Worm (Caenorhabditis elegans) whole organism, L1 larva: Measurements from ENCODE around the gene bra-1.

Experiments used
- F16B12.6 ChIP-seq: fragments of 150-350 bp; optimal IDR thresholded peaks from 2 replicates; lab custom pipeline; 2014; ENCODE audit warnings: missing biosample characterization, missing genetic modification characterization
- aha-1 ChIP-seq: fragments of 150-350 bp; optimal IDR thresholded peaks from 2 replicates; lab custom pipeline; 2014; ENCODE audit warnings: missing biosample characterization, missing genetic modification characterization
- ama-1 ChIP-seq: fragments of 150-350 bp; optimal IDR thresholded peaks from 2 replicates; lab custom pipeline; 2014
- blmp-1 ChIP-seq: fragments of 150-350 bp; optimal IDR thresholded peaks from 2 replicates; lab custom pipeline; 2014; ENCODE audit warnings: missing biosample characterization, missing genetic modification characterization
- ceh-8 ChIP-seq: fragments of 200-800 bp; sonication (Bioruptor generic); optimal IDR thresholded peaks from 2 replicates; lab custom pipeline; 2018; ENCODE audit warnings: mild to moderate bottlenecking, missing genetic modification characterization, moderate library complexity, missing compliant biosample characterization
- ceh-82 ChIP-seq, 3 experiments: fragments of 150-350 bp in 1 of 3; sonication (generic microtip) in 2 of 3; optimal IDR thresholded peaks; 2 replicates each; lab custom pipeline; 2014 to 2017; ENCODE audit warnings: missing biosample characterization in 3 of 3, missing genetic modification characterization in 3 of 3
- ceh-88 ChIP-seq: fragments of 200-800 bp; sonication (Bioruptor generic); IDR thresholded peaks from 2 replicates; pipeline ENCODE4 v1.3.6; 2022; ENCODE audit warnings: missing genetic modification characterization, missing compliant biosample characterization
- ces-1 ChIP-seq: fragments of 150-350 bp; optimal IDR thresholded peaks from 2 replicates; lab custom pipeline; 2014; ENCODE audit warnings: missing biosample characterization, missing genetic modification reagents, missing genetic modification characterization
- dpl-1 ChIP-seq, 3 experiments: fragments of 150-350 bp in 2 of 3; sonication (generic microtip) in 1 of 3; optimal IDR thresholded peaks; 2 replicates each; lab custom pipeline; 2014 to 2017; ENCODE audit warnings: missing biosample characterization in 3 of 3, missing genetic modification characterization in 3 of 3, missing genetic modification reagents in 3 of 3
- dsc-1 ChIP-seq: sonication (generic microtip); optimal IDR thresholded peaks from 2 replicates; lab custom pipeline; 2016; ENCODE audit warnings: mild to moderate bottlenecking, missing genetic modification characterization, missing compliant biosample characterization
- efl-1 ChIP-seq, 4 experiments: fragments of 150-350 bp; optimal IDR thresholded peaks in 3 of 4; peaks in 1 of 4; 1 replicate in 1 of 4; 2 replicates in 3 of 4; lab custom pipeline; 2014; ENCODE audit warnings: missing biosample characterization in 2 of 4, missing genetic modification characterization in 2 of 4, missing genetic modification reagents in 2 of 4
- ets-5 ChIP-seq: fragments of 200-800 bp; sonication (Bioruptor generic); IDR thresholded peaks from 2 replicates; pipeline ENCODE4 v1.3.6; 2022; ENCODE audit warnings: missing genetic modification characterization, missing compliant biosample characterization
- fkh-10 ChIP-seq: sonication (generic microtip); optimal IDR thresholded peaks from 2 replicates; lab custom pipeline; 2017; ENCODE audit warnings: missing biosample characterization, missing genetic modification reagents, missing genetic modification characterization
- jun-1 ChIP-seq: fragments of 150-350 bp; optimal IDR thresholded peaks from 2 replicates; lab custom pipeline; 2014; ENCODE audit warnings: missing biosample characterization, missing genetic modification reagents, missing genetic modification characterization
- lin-13 ChIP-seq: fragments of 150-350 bp; optimal IDR thresholded peaks from 2 replicates; lab custom pipeline; 2014; ENCODE audit warnings: missing biosample characterization, missing genetic modification reagents, missing genetic modification characterization
- lin-14 ChIP-seq: fragments of 200-800 bp; sonication (Bioruptor generic); optimal IDR thresholded peaks from 2 replicates; lab custom pipeline; 2018; ENCODE audit warnings: mild to moderate bottlenecking, missing genetic modification characterization, moderate library complexity, missing compliant biosample characterization
- lin-35 ChIP-seq, 2 experiments: fragments of 150-350 bp; optimal IDR thresholded peaks; 2 replicates each; lab custom pipeline; 2014; ENCODE audit warnings: missing biosample characterization in 2 of 2, missing genetic modification characterization in 2 of 2, missing genetic modification reagents in 2 of 2
- lin-39 ChIP-seq: fragments of 150-350 bp; optimal IDR thresholded peaks from 2 replicates; lab custom pipeline; 2014; ENCODE audit warnings: missing biosample characterization, missing genetic modification reagents, missing genetic modification characterization
- lir-3 ChIP-seq: sonication (generic microtip); optimal IDR thresholded peaks from 2 replicates; lab custom pipeline; 2016; ENCODE audit warnings: mild to moderate bottlenecking, missing genetic modification characterization, moderate library complexity, missing compliant biosample characterization; ENCODE audit not compliant: poor library complexity
- nhr-12 ChIP-seq: sonication (generic microtip); optimal IDR thresholded peaks from 2 replicates; lab custom pipeline; 2017; ENCODE audit warnings: missing biosample characterization, missing genetic modification characterization
- nhr-47 ChIP-seq: sonication (generic microtip); optimal IDR thresholded peaks from 2 replicates; lab custom pipeline; 2016; ENCODE audit warnings: mild to moderate bottlenecking, missing genetic modification characterization, moderate library complexity, missing compliant biosample characterization
- nhr-77 ChIP-seq: fragments of 150-350 bp; optimal IDR thresholded peaks from 2 replicates; lab custom pipeline; 2014; ENCODE audit warnings: missing biosample characterization, missing genetic modification characterization
- nhr-85 ChIP-seq: sonication (generic microtip); peaks from one replicate; lab custom pipeline; 2016; ENCODE audit warnings: missing genetic modification characterization, inconsistent platforms, missing compliant biosample characterization
- pax-3 ChIP-seq: fragments of 200-800 bp; sonication (Bioruptor generic); optimal IDR thresholded peaks from 2 replicates; lab custom pipeline; 2018; ENCODE audit warnings: mild to moderate bottlenecking, missing genetic modification characterization, moderate library complexity, missing compliant biosample characterization
- pqm-1 ChIP-seq: sonication (generic microtip); optimal IDR thresholded peaks from 3 replicates; lab custom pipeline; 2017; ENCODE audit warnings: missing biosample characterization, missing genetic modification characterization
- rnt-1 ChIP-seq: sonication (generic microtip); optimal IDR thresholded peaks from 2 replicates; lab custom pipeline; 2016; ENCODE audit warnings: mild to moderate bottlenecking, missing genetic modification characterization, moderate library complexity, missing compliant biosample characterization
- skn-1 ChIP-seq: fragments of 150-350 bp; optimal IDR thresholded peaks from 2 replicates; lab custom pipeline; 2014; ENCODE audit warnings: missing biosample characterization, missing genetic modification characterization
- snpc-4 ChIP-seq: fragments of 150-350 bp; optimal IDR thresholded peaks from 2 replicates; lab custom pipeline; 2014; ENCODE audit warnings: missing biosample characterization, missing genetic modification characterization
- snu-23 ChIP-seq: sonication (generic microtip); optimal IDR thresholded peaks from 2 replicates; lab custom pipeline; 2016; ENCODE audit warnings: missing genetic modification characterization, missing compliant biosample characterization
- sox-4 ChIP-seq: sonication (generic microtip); optimal IDR thresholded peaks from 2 replicates; lab custom pipeline; 2016; ENCODE audit warnings: missing genetic modification characterization, missing compliant biosample characterization
- unc-130 ChIP-seq: fragments of 150-350 bp; optimal IDR thresholded peaks from 2 replicates; lab custom pipeline; 2017; ENCODE audit warnings: missing biosample characterization, missing genetic modification characterization, inconsistent platforms
- unc-30 ChIP-seq: sonication (generic microtip); optimal IDR thresholded peaks from 2 replicates; lab custom pipeline; 2017; ENCODE audit warnings: missing biosample characterization, missing genetic modification characterization
- unc-62 ChIP-seq: fragments of 150-350 bp; optimal IDR thresholded peaks from 2 replicates; lab custom pipeline; 2014; ENCODE audit warnings: missing biosample characterization, missing genetic modification reagents, missing genetic modification characterization
- unc-86 ChIP-seq: sonication (generic microtip); optimal IDR thresholded peaks from 2 replicates; lab custom pipeline; 2016; ENCODE audit warnings: missing genetic modification characterization, missing compliant biosample characterization
- unc-98 ChIP-seq: fragments of 200-800 bp; sonication (Bioruptor generic); IDR thresholded peaks from 2 replicates; pipeline ENCODE4 v1.3.6; 2022; ENCODE audit warnings: missing genetic modification characterization, missing compliant biosample characterization
- ztf-4 ChIP-seq: fragments of 150-350 bp; optimal IDR thresholded peaks from 2 replicates; lab custom pipeline; 2014; ENCODE audit warnings: missing biosample characterization, missing genetic modification characterization

The bra-1 gene

DNA sequence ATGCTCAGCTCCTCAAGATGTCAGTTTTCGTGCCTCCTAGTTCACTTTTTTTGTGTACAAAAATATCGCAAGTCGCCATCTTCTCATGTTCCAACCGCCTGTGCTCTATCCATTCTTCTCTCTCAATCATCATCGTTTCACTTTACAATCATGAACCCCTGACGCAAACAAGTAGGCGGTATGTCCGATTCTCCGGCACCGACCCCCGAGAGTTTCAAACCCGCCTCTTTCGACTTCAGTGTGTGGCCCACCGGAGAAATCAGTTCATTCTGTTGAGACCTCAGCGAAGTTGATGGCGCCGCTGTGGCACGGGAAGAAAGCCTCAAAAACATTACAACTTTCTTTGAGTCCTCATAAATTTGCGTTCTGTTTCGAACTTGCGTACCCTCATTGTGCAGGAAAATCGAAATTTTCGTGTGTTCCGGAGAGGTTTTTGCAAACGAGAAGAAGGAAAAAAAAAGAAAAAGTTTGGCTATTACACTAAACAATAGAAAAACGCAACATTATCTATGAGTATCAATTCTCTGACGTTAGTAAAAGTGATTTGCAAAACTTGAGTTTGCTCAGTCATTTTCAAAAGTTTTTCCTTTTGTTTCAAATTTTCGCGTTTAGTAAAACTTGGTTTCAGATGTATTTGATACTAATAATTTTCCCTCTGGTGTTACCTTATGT lies 6.8 kb downstream of the bra-1 start, which contains the start of gene F54B11.9 (continued):
- TF ChIP-seq lin-39 (tag; lab: Kevin White, UChicago) (no peak), jun-1 (tag; lab: Kevin White, UChicago) (no peak), dpl-1 (GFP tag; optimal IDR thresholded peaks at IDR 0.05; lab: Kevin White, UChicago) (no peak), lir-3 (tag; lab: Kevin White, UChicago) (no peak), pqm-1 (no peak), dsc-1 (tag; lab: Kevin White, UChicago) (peak; percentile 69), nhr-77 (tag; lab: Kevin White, UChicago) (no peak), aha-1 (tag; lab: Kevin White, UChicago) (no peak), lin-14 (GFP tag; lab: Kevin White, UChicago) (peak; percentile 60), unc-62 (GFP tag; lab: Kevin White, UChicago) (no peak), sox-4 (tag; lab: Kevin White, UChicago) (no peak), fkh-10 (GFP tag; lab: Kevin White, UChicago) (no peak), pax-3 (tag; lab: Kevin White, UChicago) (no peak), snu-23 (GFP tag; lab: Kevin White, UChicago) (peak; percentile 35), nhr-85 (tag; lab: Kevin White, UChicago) (no peak), nhr-12 (tag; lab: Kevin White, UChicago) (no peak), ceh-88 (no peak), lin-13 (GFP tag; lab: Kevin White, UChicago) (no peak), unc-130 (tag; lab: Kevin White, UChicago) (no peak), lin-35 (GFP tag; optimal IDR thresholded peaks at IDR 0.05; lab: Kevin White, UChicago) (no peak), nhr-47 (tag; lab: Kevin White, UChicago) (peak; percentile 13), unc-30 (no peak), ztf-4 (tag; lab: Kevin White, UChicago) (no peak), unc-98 (GFP tag; lab: Robert Waterston, UW) (0 out of 2 replicates have a peak, but pooled peaks have one; percentile 35), F16B12.6 (tag; lab: Kevin White, UChicago) (no peak), ama-1 (lab: Kevin White, UChicago) (no peak), ceh-82 (tag; optimal IDR thresholded peaks at IDR 0.05; lab: Kevin White, UChicago) (no peak), ceh-8 (no peak), rnt-1 (tag; lab: Kevin White, UChicago) (peak; percentile 82), blmp-1 (tag; lab: Kevin White, UChicago) (no peak), ets-5 (GFP tag; lab: Robert Waterston, UW) (no peak), skn-1 (tag; lab: Kevin White, UChicago) (no peak), ces-1 (GFP tag; lab: Kevin White, UChicago) (no peak)
- TF ChIP-seq, all 84 proteins: peak for 14

DNA sequence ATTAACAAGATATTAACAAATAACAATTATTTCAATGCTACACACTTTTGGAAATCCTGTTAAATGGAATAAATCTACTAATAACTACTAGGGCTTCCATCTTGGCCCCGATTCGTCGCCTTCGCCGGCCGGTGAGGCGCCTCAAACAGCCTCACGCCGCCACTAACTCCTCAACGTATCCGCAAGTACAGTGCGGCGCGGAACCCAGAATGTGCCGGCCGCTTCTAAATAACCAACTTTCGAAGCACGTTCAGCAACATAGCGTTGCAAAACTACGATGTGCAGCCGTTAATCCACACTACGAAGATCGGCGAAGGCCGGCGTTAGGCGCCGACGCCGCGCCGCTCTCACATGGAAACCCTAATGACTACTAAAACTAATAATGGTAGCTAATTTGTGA lies 7.6 kb downstream of the bra-1 start:
- TF ChIP-seq unc-30: no peak
- TF ChIP-seq efl-1 (optimal IDR thresholded peaks at IDR 0.05; lab: Kevin White, UChicago): no peak
- peak in 1 of 2 experiments; percentile 21 for TF ChIP-seq efl-1 (GFP tag; optimal IDR thresholded peaks at IDR 0.05 in 1 of 2; lab: Kevin White, UChicago)
- TF ChIP-seq snpc-4 (tag; lab: Kevin White, UChicago): peak; percentile 73
- TF ChIP-seq unc-86 (tag; lab: Kevin White, UChicago): no peak
- TF ChIP-seq rnt-1 (tag; lab: Kevin White, UChicago): peak; percentile 6
- TF ChIP-seq blmp-1 (tag; lab: Kevin White, UChicago): no peak

DNA sequence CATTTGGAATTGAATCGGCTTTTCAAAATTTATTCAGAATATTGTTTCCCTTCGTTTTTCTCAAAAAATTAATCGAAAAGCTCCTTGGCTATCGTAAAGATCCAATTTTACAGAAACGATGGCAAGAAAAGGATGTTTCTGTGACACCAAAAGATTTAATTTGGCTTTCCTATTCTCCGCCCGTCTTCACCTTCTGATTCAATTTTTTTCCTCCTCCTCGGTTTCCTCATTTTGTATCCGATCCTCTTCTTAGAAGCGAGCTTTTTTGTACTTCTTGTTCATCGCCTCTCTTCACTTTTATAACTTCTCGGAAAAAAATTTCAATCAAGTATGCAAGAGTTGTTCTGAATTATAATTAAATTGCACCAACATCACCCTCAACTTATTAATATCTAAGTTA lies 11.8 kb downstream of the bra-1 start:
- TF ChIP-seq lin-14 (GFP tag; lab: Kevin White, UChicago) (peak; percentile 11), fkh-10 (GFP tag; lab: Kevin White, UChicago) (peak; percentile 53), F16B12.6 (tag; lab: Kevin White, UChicago) (no peak)
